Fruit fly (Drosophila melanogaster) whole organism, embryonic: ENCODE results near the gene CG15550.

Experiments used
- CG10267 ChIP-seq: fragments of 200-800 bp; sonication (Bioruptor generic); optimal IDR thresholded peaks from 2 replicates; lab custom pipeline; 2018; ENCODE audit warnings: missing biosample characterization, mild to moderate bottlenecking, missing genetic modification characterization, moderate library complexity
- CG10543 ChIP-seq: fragments of 200-800 bp; sonication (Bioruptor generic); optimal IDR thresholded peaks from 3 replicates; lab custom pipeline; 2017; ENCODE audit warnings: missing biosample characterization, mild to moderate bottlenecking, missing genetic modification characterization, moderate library complexity
- CG10654 ChIP-seq: fragments of 200-800 bp; sonication (Bioruptor generic); optimal IDR thresholded peaks from 2 replicates; lab custom pipeline; 2016; ENCODE audit warnings: missing biosample characterization, missing genetic modification characterization
- CG11504 ChIP-seq: fragments of 200-800 bp; sonication (Bioruptor generic); optimal IDR thresholded peaks from 3 replicates; lab custom pipeline; 2019; ENCODE audit warnings: missing biosample characterization, mild to moderate bottlenecking, missing genetic modification characterization, moderate library complexity
- CG12071 ChIP-seq: fragments of 200-800 bp; sonication (Bioruptor generic); optimal IDR thresholded peaks from 3 replicates; lab custom pipeline; 2018; ENCODE audit warnings: missing biosample characterization, mild to moderate bottlenecking, missing genetic modification characterization
- CG12299 ChIP-seq: fragments of 200-800 bp; sonication (Bioruptor generic); optimal IDR thresholded peaks from 2 replicates; lab custom pipeline; 2018; ENCODE audit warnings: missing biosample characterization, mild to moderate bottlenecking, missing genetic modification characterization
- CG13287 ChIP-seq: fragments of 200-800 bp; sonication (Bioruptor generic); IDR thresholded peaks from 2 replicates; pipeline ENCODE4 v1.3.6; 2022; ENCODE audit warnings: missing biosample characterization, missing genetic modification characterization; ENCODE audit not compliant: partially characterized antibody
- CG15696 ChIP-seq: fragments of 200-800 bp; sonication (Bioruptor generic); optimal IDR thresholded peaks from 2 replicates; lab custom pipeline; 2019; ENCODE audit warnings: missing biosample characterization, mild to moderate bottlenecking, missing genetic modification characterization, moderate library complexity
- CG17359 ChIP-seq: fragments of 200-800 bp; sonication (Bioruptor generic); optimal IDR thresholded peaks from 3 replicates; lab custom pipeline; 2018; ENCODE audit warnings: missing biosample characterization, mild to moderate bottlenecking, missing genetic modification characterization, moderate library complexity
- CG17912 ChIP-seq: fragments of 200-800 bp; sonication (Bioruptor generic); optimal IDR thresholded peaks from 2 replicates; lab custom pipeline; 2018; ENCODE audit warnings: missing biosample characterization, mild to moderate bottlenecking, missing genetic modification characterization
- CG1792 ChIP-seq: fragments of 200-800 bp; sonication (Bioruptor generic); optimal IDR thresholded peaks from 2 replicates; lab custom pipeline; 2016; ENCODE audit warnings: missing biosample characterization, missing genetic modification characterization
- CG2116 ChIP-seq: fragments of 200-800 bp; sonication (Bioruptor generic); optimal IDR thresholded peaks from 3 replicates; lab custom pipeline; 2018; ENCODE audit warnings: missing biosample characterization, mild to moderate bottlenecking, missing genetic modification characterization
- CG2120 ChIP-seq: fragments of 200-800 bp; sonication (Bioruptor generic); optimal IDR thresholded peaks from 3 replicates; lab custom pipeline; 2016; ENCODE audit warnings: missing biosample characterization, missing genetic modification characterization
- CG2199 ChIP-seq: fragments of 200-800 bp; sonication (Bioruptor generic); IDR thresholded peaks from 3 replicates; pipeline ENCODE4 v1.3.6; 2022; ENCODE audit warnings: missing biosample characterization, missing genetic modification characterization
- CG33213 ChIP-seq: fragments of 200-800 bp; sonication (Bioruptor generic); optimal IDR thresholded peaks from 3 replicates; lab custom pipeline; 2016; ENCODE audit warnings: missing biosample characterization, missing genetic modification characterization
- CG3838 ChIP-seq: fragments of 200-800 bp; sonication (Bioruptor generic); optimal IDR thresholded peaks from 3 replicates; lab custom pipeline; 2016; ENCODE audit warnings: missing biosample characterization, missing genetic modification characterization
- CG6654 ChIP-seq: fragments of 200-800 bp; sonication (Bioruptor generic); optimal IDR thresholded peaks from 2 replicates; lab custom pipeline; 2017; ENCODE audit warnings: missing biosample characterization, mild to moderate bottlenecking, missing genetic modification characterization
- CG7372 ChIP-seq: fragments of 200-800 bp; sonication (Bioruptor generic); IDR thresholded peaks from 2 replicates; pipeline ENCODE4 v1.3.6; 2022; ENCODE audit warnings: missing biosample characterization, missing genetic modification characterization
- CG9727 ChIP-seq: fragments of 200-800 bp; sonication (Bioruptor generic); optimal IDR thresholded peaks from 3 replicates; lab custom pipeline; 2017; ENCODE audit warnings: missing biosample characterization, mild to moderate bottlenecking, missing genetic modification characterization
- CG9797 ChIP-seq: fragments of 200-800 bp; sonication (Bioruptor generic); optimal IDR thresholded peaks from 3 replicates; lab custom pipeline; 2018; ENCODE audit warnings: missing biosample characterization, mild to moderate bottlenecking, missing genetic modification characterization
- CG9932 ChIP-seq: fragments of 200-800 bp; sonication (Bioruptor generic); IDR thresholded peaks from 2 replicates; pipeline ENCODE4 v1.3.6; 2022; ENCODE audit warnings: missing biosample characterization, missing genetic modification characterization
- D ChIP-seq, 2 experiments: fragments of 200-800 bp in 1 of 2; fragments of >200 bp in 1 of 2; sonication (Bioruptor generic) in 1 of 2; optimal IDR thresholded peaks; 2 replicates in 1 of 2; 3 replicates in 1 of 2; lab custom pipeline; 2017; ENCODE audit warnings: mild to moderate bottlenecking in 1 of 2, missing biosample characterization in 1 of 2, missing genetic modification characterization in 1 of 2, missing genetic modification reagents in 1 of 2
- Doc3 ChIP-seq: fragments of 200-800 bp; sonication (Bioruptor generic); IDR thresholded peaks from 3 replicates; pipeline ENCODE4 v1.3.6; 2022; ENCODE audit warnings: missing biosample characterization, missing genetic modification characterization; ENCODE audit not compliant: partially characterized antibody
- GATAe ChIP-seq: fragments of 200-800 bp; sonication (Bioruptor generic); conservative IDR thresholded peaks from 2 replicates; pipeline ENCODE4 v1.3.6; 2022; ENCODE audit warnings: missing biosample characterization, missing genetic modification characterization
- HLH4C ChIP-seq: fragments of 200-800 bp; sonication (Bioruptor generic); IDR thresholded peaks from 3 replicates; pipeline ENCODE4 v1.3.6; 2022; ENCODE audit warnings: missing biosample characterization, missing genetic modification characterization; ENCODE audit not compliant: partially characterized antibody
- Hr51 ChIP-seq, 2 experiments: fragments of 200-800 bp; sonication (Bioruptor generic); optimal IDR thresholded peaks; 2 replicates in 1 of 2; 3 replicates in 1 of 2; lab custom pipeline; 2016 to 2018; ENCODE audit warnings: missing biosample characterization in 2 of 2, missing genetic modification characterization in 2 of 2, mild to moderate bottlenecking in 1 of 2, moderate library complexity in 1 of 2
- Kr ChIP-seq: fragments of 200-800 bp; sonication (Bioruptor generic); optimal IDR thresholded peaks from 2 replicates; lab custom pipeline; 2017; ENCODE audit warnings: missing biosample characterization, mild to moderate bottlenecking, missing genetic modification characterization
- Med ChIP-seq: fragments of 200-800 bp; sonication (Bioruptor generic); peaks from one replicate; lab custom pipeline; 2016; ENCODE audit warnings: missing biosample characterization, missing genetic modification characterization, mild to moderate bottlenecking, inconsistent platforms, moderate library complexity
- Rfx ChIP-seq: fragments of 200-800 bp; sonication (Bioruptor generic); IDR thresholded peaks from 2 replicates; pipeline ENCODE4 v1.3.6; 2022; ENCODE audit warnings: missing biosample characterization, missing genetic modification characterization
- Sox102F ChIP-seq: fragments of 200-800 bp; sonication (Bioruptor generic); optimal IDR thresholded peaks from 2 replicates; lab custom pipeline; 2018; ENCODE audit warnings: missing biosample characterization, mild to moderate bottlenecking, missing genetic modification characterization, moderate library complexity
- TFAM ChIP-seq: fragments of 200-800 bp; sonication (Bioruptor generic); optimal IDR thresholded peaks from 2 replicates; lab custom pipeline; 2017; ENCODE audit warnings: missing biosample characterization, missing genetic modification characterization, inconsistent platforms
- br ChIP-seq: fragments of >200 bp; optimal IDR thresholded peaks from 2 replicates; lab custom pipeline; 2017
- croc ChIP-seq: fragments of 200-800 bp; sonication (Bioruptor generic); conservative IDR thresholded peaks from 3 replicates; pipeline ENCODE4 v1.3.6; 2022; ENCODE audit warnings: missing biosample characterization, missing genetic modification characterization
- dm ChIP-seq: fragments of 200-800 bp; sonication (Bioruptor generic); optimal IDR thresholded peaks from 3 replicates; lab custom pipeline; 2016; ENCODE audit warnings: missing biosample characterization, missing genetic modification characterization
- dpn ChIP-seq, 2 experiments: fragments of 200-800 bp; sonication (Bioruptor generic); optimal IDR thresholded peaks; 3 replicates each; lab custom pipeline; 2016; ENCODE audit warnings: missing biosample characterization in 2 of 2, missing genetic modification characterization in 2 of 2
- gem ChIP-seq: fragments of 200-800 bp; sonication (Bioruptor generic); optimal IDR thresholded peaks from 2 replicates; lab custom pipeline; 2019; ENCODE audit warnings: missing biosample characterization, mild to moderate bottlenecking, missing genetic modification characterization, moderate library complexity
- grn ChIP-seq: fragments of 200-800 bp; sonication (Bioruptor generic); optimal IDR thresholded peaks from 3 replicates; lab custom pipeline; 2017; ENCODE audit warnings: missing biosample characterization, missing genetic modification characterization
- gsb-n ChIP-seq: fragments of 200-800 bp; sonication (Bioruptor generic); optimal IDR thresholded peaks from 3 replicates; lab custom pipeline; 2018; ENCODE audit warnings: missing biosample characterization, mild to moderate bottlenecking, missing genetic modification characterization
- her ChIP-seq: fragments of 200-800 bp; sonication (Bioruptor generic); optimal IDR thresholded peaks from 2 replicates; lab custom pipeline; 2016; ENCODE audit warnings: missing biosample characterization, missing genetic modification characterization
- kni ChIP-seq: fragments of 200-800 bp; sonication (Bioruptor generic); optimal IDR thresholded peaks from 3 replicates; lab custom pipeline; 2017; ENCODE audit warnings: mild to moderate bottlenecking, missing biosample characterization, missing genetic modification reagents, missing genetic modification characterization
- lab ChIP-seq: fragments of 200-800 bp; sonication (Bioruptor generic); optimal IDR thresholded peaks from 3 replicates; lab custom pipeline; 2017; ENCODE audit warnings: missing biosample characterization, missing genetic modification characterization, mild to moderate bottlenecking, moderate library complexity, missing genetic modification reagents
- oc ChIP-seq: fragments of 200-800 bp; sonication (Bioruptor generic); optimal IDR thresholded peaks from 2 replicates; lab custom pipeline; 2018; ENCODE audit warnings: missing biosample characterization, mild to moderate bottlenecking, missing genetic modification characterization, moderate library complexity
- peb ChIP-seq: fragments of 200-800 bp; sonication (Bioruptor generic); IDR thresholded peaks from 2 replicates; pipeline ENCODE4 v1.3.6; 2022; ENCODE audit warnings: missing biosample characterization, missing genetic modification characterization
- pros ChIP-seq: fragments of 200-800 bp; sonication (Bioruptor generic); optimal IDR thresholded peaks from 3 replicates; lab custom pipeline; 2019; ENCODE audit warnings: missing biosample characterization, mild to moderate bottlenecking, missing genetic modification characterization, moderate library complexity
- row ChIP-seq: fragments of 200-800 bp; sonication (Bioruptor generic); IDR thresholded peaks from 3 replicates; pipeline ENCODE4 v1.3.6; 2022; ENCODE audit warnings: missing biosample characterization, missing genetic modification characterization
- sd ChIP-seq: fragments of 200-800 bp; sonication (Bioruptor generic); optimal IDR thresholded peaks from 3 replicates; lab custom pipeline; 2018; ENCODE audit warnings: missing biosample characterization, mild to moderate bottlenecking, missing genetic modification characterization, moderate library complexity
- sens ChIP-seq: fragments of 200-800 bp; sonication (Bioruptor generic); peaks from one replicate; lab custom pipeline; 2016; ENCODE audit warnings: missing biosample characterization, missing genetic modification characterization
- tll ChIP-seq, 2 experiments: fragments of 200-800 bp in 1 of 2; fragments of >200 bp in 1 of 2; sonication (Bioruptor generic) in 1 of 2; optimal IDR thresholded peaks; 2 replicates each; lab custom pipeline; 2017 to 2019; ENCODE audit warnings: missing biosample characterization in 2 of 2, missing genetic modification characterization in 2 of 2, mild to moderate bottlenecking in 1 of 2, moderate library complexity in 1 of 2
- toy ChIP-seq: fragments of 200-800 bp; sonication (Bioruptor generic); IDR thresholded peaks from 2 replicates; pipeline ENCODE4 v1.3.6; 2022; ENCODE audit warnings: missing biosample characterization, missing genetic modification characterization
- zf30C ChIP-seq: fragments of 200-800 bp; sonication (Bioruptor generic); optimal IDR thresholded peaks from 3 replicates; lab custom pipeline; 2018; ENCODE audit warnings: missing biosample characterization, mild to moderate bottlenecking, missing genetic modification characterization

Gene CG15550

DNA sequence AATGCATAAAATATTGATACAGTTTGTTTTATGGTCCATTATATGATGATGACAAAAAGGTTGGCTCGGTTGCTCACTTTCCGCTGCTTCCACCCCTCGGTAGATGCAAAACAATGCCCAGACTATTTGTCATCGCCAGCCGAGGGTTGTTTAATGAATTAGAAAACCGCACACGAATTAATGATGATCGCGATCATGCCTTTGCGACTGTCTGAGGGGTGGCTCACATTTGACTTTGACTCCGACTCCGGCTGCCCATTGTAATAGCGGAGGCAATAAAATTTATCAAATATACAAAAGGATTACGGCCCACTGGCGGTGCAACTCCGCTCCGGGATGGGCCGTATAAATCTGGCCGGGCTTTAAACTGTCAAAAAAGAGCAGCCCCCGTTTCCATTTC lies 10.9 kb downstream of the CG15550 start:
- TF ChIP-seq sd (tag; lab: Kevin White, UChicago) (no peak), CG2120 (no peak), CG12071 (GFP tag; lab: Kevin White, UChicago) (no peak), CG11504 (no peak), Rfx (GFP tag; lab: Robert Waterston, UW) (no peak), CG9797 (no peak), dm (no peak), CG3838 (no peak), br (no peak), Hr51 (GFP tag; optimal IDR thresholded peaks at IDR 0.05; lab: Kevin White, UChicago) (no peak), tll (GFP tag; optimal IDR thresholded peaks at IDR 0.05; lab: Kevin White, UChicago) (peak in 1 of 2 experiments; percentile 63), CG2116 (GFP tag; lab: Kevin White, UChicago) (no peak), CG6654 (GFP tag; lab: Kevin White, UChicago) (no peak), zf30C (GFP tag; lab: Kevin White, UChicago) (no peak), pros (GFP tag; lab: Kevin White, UChicago) (peak; percentile 83), CG2199 (GFP tag; lab: Robert Waterston, UW) (no peak), CG17359 (tag; lab: Kevin White, UChicago) (no peak), peb (GFP tag; lab: Robert Waterston, UW) (no peak), gsb-n (tag; lab: Kevin White, UChicago) (peak; percentile 50), D (optimal IDR thresholded peaks at IDR 0.05; lab: Kevin White, UChicago) (no peak), D (GFP tag; optimal IDR thresholded peaks at IDR 0.05; lab: Kevin White, UChicago) (peak; percentile 8), CG10267 (tag; lab: Kevin White, UChicago) (no peak), oc (peak; percentile 77), kni (GFP tag; lab: Kevin White, UChicago) (peak; percentile 30), Kr (GFP tag; lab: Kevin White, UChicago) (peak; percentile 34), CG1792 (GFP tag; lab: Kevin White, UChicago) (no peak), CG7372 (GFP tag; lab: Robert Waterston, UW) (no peak)
- TF ChIP-seq, all 482 proteins: peak for 7

DNA sequence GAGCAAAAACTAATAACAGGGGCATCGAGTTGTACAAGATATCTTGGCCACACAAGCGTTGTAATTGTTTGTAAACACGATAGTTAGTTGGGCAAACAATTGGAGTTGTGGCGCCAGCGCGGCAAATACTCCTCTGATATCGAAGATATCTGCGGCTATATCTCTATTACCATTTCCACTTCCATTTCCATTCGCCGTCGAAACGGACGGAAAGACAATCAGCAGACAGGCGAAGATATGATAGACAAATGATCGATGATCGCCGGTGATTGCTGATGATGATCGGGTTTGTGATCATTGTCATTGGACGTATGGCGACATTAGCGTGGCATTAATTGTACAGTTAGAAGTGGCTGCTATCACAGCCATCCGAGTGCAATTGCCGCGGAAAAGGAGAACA lies 11.5 kb downstream of the CG15550 start:
- no peak for TF ChIP-seq row (GFP tag; lab: Robert Waterston, UW)
- peak; percentile 57 for TF ChIP-seq grn
- peak; percentile 7 for TF ChIP-seq Med
- no peak for TF ChIP-seq TFAM (GFP tag; lab: Kevin White, UChicago)
- no peak for TF ChIP-seq CG12299
- TF ChIP-seq lab (GFP tag; lab: Kevin White, UChicago) = peak; percentile 66
- no peak for TF ChIP-seq her
- TF ChIP-seq CG15696 (tag; lab: Kevin White, UChicago) = peak; percentile 1
- no peak for TF ChIP-seq Sox102F (GFP tag; lab: Kevin White, UChicago)
- TF ChIP-seq CG10267 (tag; lab: Kevin White, UChicago) = no peak
- TF ChIP-seq CG13287 (GFP tag; lab: Robert Waterston, UW) = no peak

DNA sequence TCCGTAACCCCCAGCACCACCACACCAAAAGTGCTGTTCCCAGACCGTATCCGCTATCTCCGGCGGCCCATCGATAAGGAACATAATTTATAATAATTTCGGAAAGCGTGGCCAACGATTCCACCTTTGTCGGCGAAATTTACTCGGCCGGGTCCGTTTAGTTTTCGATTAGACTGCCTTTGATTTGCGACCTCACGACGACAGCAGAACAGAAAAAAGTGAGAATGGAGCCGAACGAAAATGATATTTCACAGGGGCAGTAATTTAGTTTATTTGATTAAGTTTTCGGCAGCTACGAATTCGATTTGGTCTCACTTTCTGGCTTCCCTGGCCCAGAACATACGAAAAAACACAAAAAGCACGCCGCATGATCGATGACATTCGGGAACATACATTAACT lies 13.3 kb downstream of the CG15550 start:
- TF ChIP-seq gem (no peak), CG10654 (no peak), CG9727 (no peak), CG9932 (GFP tag; lab: Robert Waterston, UW) (no peak), CG17912 (GFP tag; lab: Kevin White, UChicago) (no peak), CG10543 (GFP tag; lab: Kevin White, UChicago) (peak; percentile 17), CG33213 (no peak), GATAe (GFP tag; lab: Robert Waterston, UW) (0 out of 2 replicates have a peak, but pooled peaks have one; percentile 12), dpn (GFP tag; optimal IDR thresholded peaks at IDR 0.05; lab: Kevin White, UChicago) (no peak), sens (GFP tag; lab: Kevin White, UChicago) (peak; percentile 13), HLH4C (no peak), croc (GFP tag; lab: Robert Waterston, UW) (no peak), Doc3 (GFP tag; lab: Robert Waterston, UW) (no peak), toy (no peak)
